Fruit fly (Drosophila melanogaster) whole organism, embryonic: Measurements from ENCODE around the gene CG6126.
A peak's percentile ranks its signal among the peaks of the same experiment; 100 is the strongest.

Source experiments
- Awh ChIP-seq: fragments of 200-800 bp; sonication (Bioruptor generic); IDR thresholded peaks from 2 replicates; pipeline ENCODE4, ENCODE4 v1.3.6; 2022; ENCODE audit warnings: missing biosample characterization, missing genetic modification characterization
- B-H2 ChIP-seq: fragments of 200-800 bp; sonication (Bioruptor generic); optimal IDR thresholded peaks from 2 replicates; lab custom pipeline; 2018; ENCODE audit warnings: missing biosample characterization, mild to moderate bottlenecking, missing genetic modification characterization
- CG10147 ChIP-seq: fragments of 200-800 bp; sonication (Bioruptor generic); optimal IDR thresholded peaks from 2 replicates; lab custom pipeline; 2019; ENCODE audit warnings: missing biosample characterization, mild to moderate bottlenecking, missing genetic modification characterization, moderate library complexity
- CG1024 ChIP-seq: fragments of 200-800 bp; sonication (Bioruptor generic); IDR thresholded peaks from 2 replicates; pipeline ENCODE4 v1.3.6; 2022; ENCODE audit warnings: missing biosample characterization, missing genetic modification characterization
- CG12299 ChIP-seq: fragments of 200-800 bp; sonication (Bioruptor generic); optimal IDR thresholded peaks from 2 replicates; lab custom pipeline; 2018; ENCODE audit warnings: missing biosample characterization, mild to moderate bottlenecking, missing genetic modification characterization
- CG12659 ChIP-seq: fragments of 200-800 bp; sonication (Bioruptor generic); optimal IDR thresholded peaks from 3 replicates; lab custom pipeline; 2017; ENCODE audit warnings: mild to moderate bottlenecking, missing biosample characterization, missing genetic modification reagents, missing genetic modification characterization
- CG14441 ChIP-seq: fragments of 200-800 bp; sonication (Bioruptor generic); IDR thresholded peaks from 2 replicates; pipeline ENCODE4 v1.3.6; 2022; ENCODE audit warnings: missing biosample characterization, missing genetic modification characterization
- CG1602 ChIP-seq: fragments of 200-800 bp; sonication (Bioruptor generic); optimal IDR thresholded peaks from 3 replicates; lab custom pipeline; 2016; ENCODE audit warnings: missing biosample characterization, missing genetic modification characterization
- CG17359 ChIP-seq: fragments of 200-800 bp; sonication (Bioruptor generic); optimal IDR thresholded peaks from 3 replicates; lab custom pipeline; 2018; ENCODE audit warnings: missing biosample characterization, mild to moderate bottlenecking, missing genetic modification characterization, moderate library complexity
- CG1832 ChIP-seq: fragments of 200-800 bp; sonication (Bioruptor generic); optimal IDR thresholded peaks from 2 replicates; lab custom pipeline; 2017; ENCODE audit warnings: missing biosample characterization, mild to moderate bottlenecking, missing genetic modification characterization, inconsistent platforms
- CG34376 ChIP-seq: fragments of 200-800 bp; sonication (Bioruptor generic); optimal IDR thresholded peaks from 2 replicates; lab custom pipeline; 2018; ENCODE audit warnings: missing biosample characterization, mild to moderate bottlenecking, missing genetic modification characterization
- CG4617 ChIP-seq: fragments of 200-800 bp; sonication (Bioruptor generic); optimal IDR thresholded peaks from 3 replicates; lab custom pipeline; 2016; ENCODE audit warnings: missing biosample characterization, missing genetic modification characterization, borderline replicate concordance
- CG4707 ChIP-seq: fragments of 200-800 bp; sonication (Bioruptor generic); optimal IDR thresholded peaks from 2 replicates; lab custom pipeline; 2018; ENCODE audit warnings: missing biosample characterization, mild to moderate bottlenecking, missing genetic modification characterization, moderate library complexity
- CG6175 ChIP-seq: fragments of 200-800 bp; sonication (Bioruptor generic); IDR thresholded peaks from 3 replicates; pipeline ENCODE4 v1.3.6; 2022; ENCODE audit warnings: missing biosample characterization, missing genetic modification characterization
- CG7372 ChIP-seq: fragments of 200-800 bp; sonication (Bioruptor generic); IDR thresholded peaks from 2 replicates; pipeline ENCODE4 v1.3.6; 2022; ENCODE audit warnings: missing biosample characterization, missing genetic modification characterization
- CG7556 ChIP-seq: fragments of 200-800 bp; sonication (Bioruptor generic); optimal IDR thresholded peaks from 2 replicates; lab custom pipeline; 2017; ENCODE audit warnings: missing biosample characterization, mild to moderate bottlenecking, missing genetic modification characterization
- CG7786 ChIP-seq: fragments of 200-800 bp; sonication (Bioruptor generic); optimal IDR thresholded peaks from 2 replicates; lab custom pipeline; 2016; ENCODE audit warnings: missing biosample characterization, missing genetic modification characterization
- CG8359 ChIP-seq: fragments of 200-800 bp; sonication (Bioruptor generic); optimal IDR thresholded peaks from 2 replicates; lab custom pipeline; 2017; ENCODE audit warnings: missing biosample characterization, mild to moderate bottlenecking, missing genetic modification characterization, borderline replicate concordance
- CG9727 ChIP-seq: fragments of 200-800 bp; sonication (Bioruptor generic); optimal IDR thresholded peaks from 3 replicates; lab custom pipeline; 2017; ENCODE audit warnings: missing biosample characterization, mild to moderate bottlenecking, missing genetic modification characterization
- CHES-1-like ChIP-seq: fragments of 200-800 bp; sonication (Bioruptor generic); optimal IDR thresholded peaks from 2 replicates; lab custom pipeline; 2016; ENCODE audit warnings: missing biosample characterization, missing genetic modification characterization
- Deaf1 ChIP-seq: fragments of 200-800 bp; optimal IDR thresholded peaks from 3 replicates; lab custom pipeline; 2019; ENCODE audit warnings: missing biosample characterization, mild to moderate bottlenecking, missing genetic modification characterization, moderate library complexity
- Dek ChIP-seq: fragments of 200-800 bp; sonication (Bioruptor generic); optimal IDR thresholded peaks from 3 replicates; lab custom pipeline; 2019; ENCODE audit warnings: missing biosample characterization, mild to moderate bottlenecking, missing genetic modification characterization, moderate library complexity
- Eip74EF ChIP-seq, 2 experiments: fragments of 200-800 bp in 1 of 2; fragments of >200 bp in 1 of 2; sonication (Bioruptor generic) in 1 of 2; optimal IDR thresholded peaks; 2 replicates each; lab custom pipeline; 2017 to 2019; ENCODE audit warnings: missing biosample characterization in 2 of 2, missing genetic modification characterization in 2 of 2, mild to moderate bottlenecking in 1 of 2, moderate library complexity in 1 of 2
- Fer1 ChIP-seq: fragments of 200-800 bp; sonication (Bioruptor generic); optimal IDR thresholded peaks from 2 replicates; lab custom pipeline; 2017; ENCODE audit warnings: missing biosample characterization, mild to moderate bottlenecking, missing genetic modification characterization
- HLH54F ChIP-seq: fragments of 200-800 bp; sonication (Bioruptor generic); optimal IDR thresholded peaks from 3 replicates; lab custom pipeline; 2016; ENCODE audit warnings: missing biosample characterization, missing genetic modification characterization
- Hmr ChIP-seq: fragments of 200-800 bp; sonication (Bioruptor generic); optimal IDR thresholded peaks from 3 replicates; lab custom pipeline; 2017; ENCODE audit warnings: mild to moderate bottlenecking, missing biosample characterization, missing genetic modification reagents, missing genetic modification characterization
- Hr78 ChIP-seq, 2 experiments: fragments of 200-800 bp in 1 of 2; fragments of >200 bp in 1 of 2; sonication (Bioruptor generic) in 1 of 2; optimal IDR thresholded peaks; 2 replicates each; lab custom pipeline; 2017 to 2019; ENCODE audit warnings: missing biosample characterization in 2 of 2, missing genetic modification characterization in 2 of 2, mild to moderate bottlenecking in 1 of 2, moderate library complexity in 1 of 2
- MTF-1 ChIP-seq: fragments of 200-800 bp; sonication (Bioruptor generic); optimal IDR thresholded peaks from 2 replicates; lab custom pipeline; 2018; ENCODE audit warnings: missing biosample characterization, mild to moderate bottlenecking, missing genetic modification characterization, borderline replicate concordance
- NK7.1 ChIP-seq: fragments of 200-800 bp; sonication (Bioruptor generic); optimal IDR thresholded peaks from 3 replicates; lab custom pipeline; 2016; ENCODE audit warnings: missing biosample characterization, missing genetic modification characterization
- Nf-YC ChIP-seq: fragments of 200-800 bp; optimal IDR thresholded peaks from 3 replicates; lab custom pipeline; 2019; ENCODE audit warnings: missing biosample characterization, mild to moderate bottlenecking, missing genetic modification characterization, moderate library complexity
- Opbp ChIP-seq: fragments of 200-800 bp; sonication (Bioruptor generic); IDR thresholded peaks from 3 replicates; pipeline ENCODE4 v1.3.6; 2022; ENCODE audit warnings: missing biosample characterization, missing genetic modification characterization; ENCODE audit not compliant: partially characterized antibody
- Sry-δ ChIP-seq: fragments of 200-800 bp; sonication (Bioruptor generic); optimal IDR thresholded peaks from 2 replicates; lab custom pipeline; 2016; ENCODE audit warnings: missing biosample characterization, missing genetic modification characterization
- Xbp1 ChIP-seq: fragments of 200-800 bp; sonication (Bioruptor generic); optimal IDR thresholded peaks from 3 replicates; lab custom pipeline; 2016; ENCODE audit warnings: missing biosample characterization, mild to moderate bottlenecking, missing genetic modification characterization
- cad ChIP-seq: fragments of >200 bp; optimal IDR thresholded peaks from 2 replicates; lab custom pipeline; 2017; ENCODE audit warnings: missing biosample characterization, missing genetic modification characterization
- dpn ChIP-seq, 2 experiments: fragments of 200-800 bp; sonication (Bioruptor generic); optimal IDR thresholded peaks; 3 replicates each; lab custom pipeline; 2016; ENCODE audit warnings: missing biosample characterization in 2 of 2, missing genetic modification characterization in 2 of 2
- dysf ChIP-seq: fragments of 200-800 bp; sonication (Bioruptor generic); IDR thresholded peaks from 3 replicates; pipeline ENCODE4 v1.3.6; 2022; ENCODE audit warnings: missing biosample characterization, missing genetic modification characterization
- en ChIP-seq: fragments of 200-800 bp; sonication (Bioruptor generic); optimal IDR thresholded peaks from 2 replicates; lab custom pipeline; 2016; ENCODE audit warnings: missing biosample characterization, missing genetic modification characterization
- gro ChIP-seq: fragments of 200-800 bp; sonication (Bioruptor generic); optimal IDR thresholded peaks from 2 replicates; lab custom pipeline; 2016; ENCODE audit warnings: missing biosample characterization, missing genetic modification characterization
- inv ChIP-seq: fragments of 200-800 bp; sonication (Bioruptor generic); IDR thresholded peaks from 2 replicates; pipeline ENCODE4 v1.3.6; 2022; ENCODE audit warnings: missing biosample characterization, missing genetic modification characterization; ENCODE audit not compliant: partially characterized antibody
- jing ChIP-seq: fragments of 200-800 bp; sonication (Bioruptor generic); optimal IDR thresholded peaks from 2 replicates; lab custom pipeline; 2018; ENCODE audit warnings: missing biosample characterization, mild to moderate bottlenecking, missing genetic modification characterization
- nerfin-2 ChIP-seq: fragments of 200-800 bp; sonication (Bioruptor generic); IDR thresholded peaks from 2 replicates; pipeline ENCODE4 v1.3.6; 2022; ENCODE audit warnings: missing biosample characterization, missing genetic modification characterization; ENCODE audit not compliant: partially characterized antibody
- pho ChIP-seq: fragments of 200-800 bp; sonication (Bioruptor generic); optimal IDR thresholded peaks from 2 replicates; lab custom pipeline; 2016; ENCODE audit warnings: missing biosample characterization, missing genetic modification characterization
- rib ChIP-seq: fragments of 200-800 bp; sonication (Bioruptor generic); IDR thresholded peaks from 2 replicates; pipeline ENCODE4 v1.3.6; 2022; ENCODE audit warnings: missing biosample characterization, missing genetic modification characterization
- row ChIP-seq: fragments of 200-800 bp; sonication (Bioruptor generic); IDR thresholded peaks from 3 replicates; pipeline ENCODE4 v1.3.6; 2022; ENCODE audit warnings: missing biosample characterization, missing genetic modification characterization
- sr ChIP-seq: fragments of 200-800 bp; sonication (Bioruptor generic); IDR thresholded peaks from 3 replicates; pipeline ENCODE4 v1.3.6; 2022; ENCODE audit warnings: missing biosample characterization, missing genetic modification characterization
- vfl ChIP-seq: fragments of 200-800 bp; sonication (Bioruptor generic); optimal IDR thresholded peaks from 2 replicates; lab custom pipeline; 2016; ENCODE audit warnings: missing biosample characterization, missing genetic modification characterization
- wdn ChIP-seq: fragments of 200-800 bp; sonication (Bioruptor generic); IDR thresholded peaks from 2 replicates; pipeline ENCODE4 v1.3.6; 2022; ENCODE audit warnings: missing biosample characterization, missing genetic modification characterization
- yki ChIP-seq: fragments of >200 bp; optimal IDR thresholded peaks from 3 replicates; lab custom pipeline; 2018

Gene CG6126

dm6 chr3R:16186791-16187681 is 15.8 kb downstream of the CG6126 start, which contains the start of gene sra (continued):
- TF ChIP-seq CG12299 (tag; lab: Kevin White, UChicago): peak; percentile 36
- TF ChIP-seq CG14441: no peak
- TF ChIP-seq Deaf1 (tag; lab: Kevin White, UChicago): peak; percentile 23
- peak; percentile 7 for TF ChIP-seq vfl (GFP tag; lab: Kevin White, UChicago)
- no peak for TF ChIP-seq HLH54F (GFP tag; lab: Kevin White, UChicago)
- no peak for TF ChIP-seq Dek (tag; lab: Kevin White, UChicago)
- TF ChIP-seq pho (GFP tag; lab: Kevin White, UChicago): peak; percentile 49
- TF ChIP-seq sr (GFP tag; lab: Robert Waterston, UW): 0 out of 3 replicates have a peak, but pooled peaks have one; percentile 17
- 0 out of 2 replicates have a peak, but pooled peaks have one; percentile 12 for TF ChIP-seq wdn
- peak; percentile 59 for TF ChIP-seq CG4617
- TF ChIP-seq nerfin-2 (GFP tag; lab: Robert Waterston, UW): peak; percentile 97
- peak; percentile 56 for TF ChIP-seq Nf-YC
- TF ChIP-seq CG1024 (GFP tag; lab: Robert Waterston, UW): no peak
- no peak for TF ChIP-seq CG7372 (GFP tag; lab: Robert Waterston, UW)
- no peak for TF ChIP-seq CG34376 (GFP tag; lab: Kevin White, UChicago)
- TF ChIP-seq Eip74EF (GFP tag; optimal IDR thresholded peaks at IDR 0.05; lab: Kevin White, UChicago): no peak
- peak; percentile 59 for TF ChIP-seq Fer1 (GFP tag; lab: Kevin White, UChicago)
- TF ChIP-seq B-H2 (GFP tag; lab: Kevin White, UChicago): peak; percentile 48
- peak; percentile 80 for TF ChIP-seq CG12659 (GFP tag; lab: Kevin White, UChicago)
- TF ChIP-seq row (GFP tag; lab: Robert Waterston, UW): peak; percentile 38; the same call in 2 of the 3 replicates
- TF ChIP-seq gro: peak; percentile 74
- no peak for TF ChIP-seq CG4707 (GFP tag; lab: Kevin White, UChicago)
- TF ChIP-seq Hmr (GFP tag; lab: Kevin White, UChicago): peak; percentile 62
- peak; percentile 42 for TF ChIP-seq CG10147 (GFP tag; lab: Kevin White, UChicago)
- peak; percentile 10 for TF ChIP-seq CG7556 (GFP tag; lab: Kevin White, UChicago)
- TF ChIP-seq Awh (GFP tag; lab: Robert Waterston, UW): no peak
- TF ChIP-seq en: no peak
- TF ChIP-seq MTF-1: peak; percentile 35
- no peak for TF ChIP-seq CG6175 (GFP tag; lab: Robert Waterston, UW)
- TF ChIP-seq CHES-1-like (GFP tag; lab: Kevin White, UChicago): peak; percentile 77
- TF ChIP-seq jing (GFP tag; lab: Kevin White, UChicago): no peak
- no peak for TF ChIP-seq cad (GFP tag; lab: Kevin White, UChicago)
- peak; percentile 43 to 44 for TF ChIP-seq dpn (GFP tag; optimal IDR thresholded peaks at IDR 0.05; lab: Kevin White, UChicago)
- TF ChIP-seq NK7.1 (GFP tag; lab: Kevin White, UChicago): no peak
- TF ChIP-seq CG7786 (GFP tag; lab: Kevin White, UChicago): peak; percentile 32
- TF ChIP-seq yki (lab: Kevin White, UChicago): no peak
- TF ChIP-seq CG17359: peak; percentile 24
- peak; percentile 13 for TF ChIP-seq Xbp1 (GFP tag; lab: Kevin White, UChicago)
- no peak for TF ChIP-seq dysf (GFP tag; lab: Robert Waterston, UW)
- no peak for TF ChIP-seq CG8359 (GFP tag; lab: Kevin White, UChicago)
- TF ChIP-seq CG9727 (GFP tag; lab: Kevin White, UChicago): peak; percentile 39
- peak; percentile 98 for TF ChIP-seq Opbp
- no peak for TF ChIP-seq CG1832 (GFP tag; lab: Kevin White, UChicago)
- TF ChIP-seq CG1602 (GFP tag; lab: Kevin White, UChicago): no peak
- no peak for TF ChIP-seq Hr78 (GFP tag; optimal IDR thresholded peaks at IDR 0.05; lab: Kevin White, UChicago)
- TF ChIP-seq Sry-δ: peak; percentile 99
- TF ChIP-seq inv (GFP tag; lab: Robert Waterston, UW): peak; percentile 92
- peak; percentile 17; the same call in 1 of the 2 replicates for TF ChIP-seq rib
